Worm (Caenorhabditis elegans) whole organism, young adult: ENCODE results near the gene mrps-24.

Experiments used
- B0336.3 ChIP-seq: fragments of 200-800 bp; sonication (Bioruptor generic); IDR thresholded peaks from 2 replicates; pipeline ENCODE4 v1.3.6; 2022; ENCODE audit warnings: missing genetic modification characterization, missing compliant biosample characterization
- C17E4.6 ChIP-seq: fragments of 200-800 bp; sonication (Bioruptor generic); IDR thresholded peaks from 2 replicates; pipeline ENCODE4 v1.3.6; 2022; ENCODE audit warnings: missing genetic modification reagents, missing genetic modification characterization, missing compliant biosample characterization
- F10E7.11 ChIP-seq: sonication (generic microtip); optimal IDR thresholded peaks from 2 replicates; lab custom pipeline; 2017; ENCODE audit warnings: mild to moderate bottlenecking, missing genetic modification characterization, moderate library complexity, missing compliant biosample characterization
- F52B5.7 ChIP-seq: sonication (generic microtip); optimal IDR thresholded peaks from 2 replicates; lab custom pipeline; 2016; ENCODE audit warnings: mild to moderate bottlenecking, missing genetic modification characterization, missing compliant biosample characterization
- Y53F4B.3 ChIP-seq: fragments of 200-800 bp; sonication (Bioruptor generic); IDR thresholded peaks from 2 replicates; pipeline ENCODE4 v1.3.6; 2022; ENCODE audit warnings: missing genetic modification reagents, missing genetic modification characterization, missing compliant biosample characterization
- akir-1 ChIP-seq: fragments of 200-800 bp; sonication (Bioruptor generic); optimal IDR thresholded peaks from 2 replicates; lab custom pipeline; 2018; ENCODE audit warnings: mild to moderate bottlenecking, missing genetic modification characterization, moderate library complexity, missing compliant biosample characterization
- ama-1 ChIP-seq, 3 experiments: fragments of 150-350 bp in 1 of 3; sonication (generic microtip) in 2 of 3; optimal IDR thresholded peaks; 2 replicates each; lab custom pipeline; 2014 to 2018; ENCODE audit warnings: missing biosample characterization in 2 of 3, missing genetic modification characterization in 2 of 3, missing genetic modification reagents in 2 of 3
- aptf-2 ChIP-seq: fragments of 200-800 bp; sonication (Bioruptor generic); conservative IDR thresholded peaks from 2 replicates; pipeline ENCODE4 v1.3.6; 2022; ENCODE audit warnings: missing genetic modification reagents, missing genetic modification characterization, missing compliant biosample characterization
- atf-7 ChIP-seq: sonication (generic microtip); optimal IDR thresholded peaks from 2 replicates; lab custom pipeline; 2017; ENCODE audit warnings: mild to moderate bottlenecking, missing genetic modification characterization, missing compliant biosample characterization
- attf-6 ChIP-seq: fragments of 200-800 bp; sonication (Bioruptor generic); IDR thresholded peaks from 2 replicates; pipeline ENCODE4 v1.3.6; 2022; ENCODE audit warnings: missing genetic modification reagents, missing genetic modification characterization, missing compliant biosample characterization
- cebp-1 ChIP-seq, 2 experiments: fragments of 200-800 bp in 1 of 2; sonication (Bioruptor generic) in 1 of 2; sonication (generic microtip) in 1 of 2; IDR thresholded peaks in 1 of 2; optimal IDR thresholded peaks in 1 of 2; 2 replicates each; pipeline versions ENCODE4 v1.3.6 to Lab custom; 2017 to 2022; ENCODE audit warnings: missing compliant biosample characterization in 2 of 2, missing genetic modification characterization in 2 of 2, mild to moderate bottlenecking in 1 of 2, missing genetic modification reagents in 1 of 2, moderate library complexity in 1 of 2
- ceh-100 ChIP-seq: fragments of 200-800 bp; sonication (Bioruptor generic); IDR thresholded peaks from 2 replicates; pipeline ENCODE4 v1.3.6; 2022; ENCODE audit warnings: missing genetic modification reagents, missing genetic modification characterization, missing compliant biosample characterization
- ceh-40 ChIP-seq: fragments of 200-800 bp; sonication (Bioruptor generic); IDR thresholded peaks from 2 replicates; pipeline ENCODE4 v1.3.6; 2022; ENCODE audit warnings: missing genetic modification characterization, missing compliant biosample characterization
- ceh-79 ChIP-seq: sonication (generic microtip); optimal IDR thresholded peaks from 2 replicates; lab custom pipeline; 2017; ENCODE audit warnings: mild to moderate bottlenecking, missing genetic modification characterization, missing compliant biosample characterization
- dox-1 ChIP-seq: fragments of 200-800 bp; sonication (Bioruptor generic); IDR thresholded peaks from 2 replicates; pipeline ENCODE4 v1.3.6; 2022; ENCODE audit warnings: missing genetic modification reagents, missing genetic modification characterization, missing compliant biosample characterization
- dpl-1 ChIP-seq: fragments of 150-350 bp; optimal IDR thresholded peaks from 2 replicates; lab custom pipeline; 2014; ENCODE audit warnings: missing biosample characterization, missing genetic modification reagents, missing genetic modification characterization
- efl-1 ChIP-seq: fragments of 150-350 bp; optimal IDR thresholded peaks from 2 replicates; lab custom pipeline; 2014; ENCODE audit warnings: missing biosample characterization, missing genetic modification reagents, missing genetic modification characterization
- egl-18 ChIP-seq: fragments of 200-800 bp; sonication (Bioruptor generic); IDR thresholded peaks from 2 replicates; pipeline ENCODE4 v1.3.6; 2022; ENCODE audit warnings: missing genetic modification reagents, missing genetic modification characterization, missing compliant biosample characterization
- egrh-3 ChIP-seq: fragments of 200-800 bp; sonication (Bioruptor generic); IDR thresholded peaks from 2 replicates; pipeline ENCODE4 v1.3.6; 2022; ENCODE audit warnings: missing genetic modification reagents, missing genetic modification characterization, missing compliant biosample characterization
- ets-4 ChIP-seq: fragments of 200-800 bp; sonication (Bioruptor generic); optimal IDR thresholded peaks from 2 replicates; lab custom pipeline; 2018; ENCODE audit warnings: mild to moderate bottlenecking, missing genetic modification characterization, missing compliant biosample characterization
- gei-17 ChIP-seq: fragments of 200-800 bp; sonication (Bioruptor generic); optimal IDR thresholded peaks from 2 replicates; lab custom pipeline; 2018; ENCODE audit warnings: mild to moderate bottlenecking, missing genetic modification characterization, missing compliant biosample characterization
- him-1 ChIP-seq: sonication (generic microtip); optimal IDR thresholded peaks from 2 replicates; lab custom pipeline; 2016; ENCODE audit warnings: missing genotype, missing genetic modification reagents, missing genetic modification characterization, missing compliant biosample characterization
- hlh-26 ChIP-seq: fragments of 200-800 bp; sonication (Bioruptor generic); conservative IDR thresholded peaks from 2 replicates; pipeline ENCODE4 v1.3.6; 2022; ENCODE audit warnings: missing genetic modification reagents, missing genetic modification characterization, missing compliant biosample characterization
- hsf-1 ChIP-seq: fragments of 200-800 bp; sonication (Bioruptor generic); IDR thresholded peaks from 2 replicates; pipeline ENCODE4 v1.3.6; 2022; ENCODE audit warnings: missing genetic modification reagents, missing genetic modification characterization, missing compliant biosample characterization
- let-607 ChIP-seq, 2 experiments: fragments of 200-800 bp in 1 of 2; sonication (Bioruptor generic) in 1 of 2; sonication (generic microtip) in 1 of 2; optimal IDR thresholded peaks; 2 replicates each; lab custom pipeline; 2016 to 2018; ENCODE audit warnings: mild to moderate bottlenecking in 2 of 2, missing compliant biosample characterization in 2 of 2, missing genetic modification characterization in 2 of 2, moderate library complexity in 2 of 2, missing genotype in 1 of 2
- lin-35 ChIP-seq, 3 experiments: fragments of 150-350 bp in 2 of 3; sonication (generic microtip) in 1 of 3; optimal IDR thresholded peaks; 2 replicates each; lab custom pipeline; 2014 to 2018; ENCODE audit warnings: missing biosample characterization in 3 of 3, missing genetic modification characterization in 3 of 3, missing genetic modification reagents in 3 of 3
- lin-54 ChIP-seq: fragments of 200-800 bp; sonication (Bioruptor generic); optimal IDR thresholded peaks from 2 replicates; lab custom pipeline; 2018; ENCODE audit warnings: mild to moderate bottlenecking, missing genetic modification characterization, missing compliant biosample characterization
- lsl-1 ChIP-seq: fragments of 200-800 bp; sonication (Bioruptor generic); optimal IDR thresholded peaks from 2 replicates; lab custom pipeline; 2018; ENCODE audit warnings: mild to moderate bottlenecking, missing genetic modification characterization, moderate library complexity, missing compliant biosample characterization
- madf-10 ChIP-seq: sonication (generic microtip); optimal IDR thresholded peaks from 2 replicates; lab custom pipeline; 2016; ENCODE audit warnings: mild to moderate bottlenecking, missing genetic modification characterization, missing compliant biosample characterization
- madf-6 ChIP-seq: fragments of 200-800 bp; sonication (Bioruptor generic); IDR thresholded peaks from 2 replicates; pipeline ENCODE4 v1.3.6; 2022; ENCODE audit warnings: missing genetic modification reagents, missing genetic modification characterization, missing compliant biosample characterization
- mcd-1 ChIP-seq: fragments of 200-800 bp; sonication (Bioruptor generic); IDR thresholded peaks from 2 replicates; pipeline ENCODE4 v1.3.6; 2022; ENCODE audit warnings: missing genetic modification reagents, missing genetic modification characterization, missing compliant biosample characterization
- nfyb-1 ChIP-seq: fragments of 200-800 bp; sonication (Bioruptor generic); IDR thresholded peaks from 2 replicates; pipeline ENCODE4 v1.3.6; 2022; ENCODE audit warnings: missing genetic modification reagents, missing genetic modification characterization, missing compliant biosample characterization
- nhr-80 ChIP-seq: sonication (generic microtip); optimal IDR thresholded peaks from 2 replicates; lab custom pipeline; 2016; ENCODE audit warnings: missing genetic modification characterization, missing compliant biosample characterization
- nhr-90 ChIP-seq: sonication (generic microtip); optimal IDR thresholded peaks from 2 replicates; lab custom pipeline; 2016; ENCODE audit warnings: missing genotype, mild to moderate bottlenecking, missing genetic modification characterization, missing compliant biosample characterization
- pha-4 ChIP-seq: fragments of 150-350 bp; sonication (generic microtip); optimal IDR thresholded peaks from 2 replicates; lab custom pipeline; 2014; ENCODE audit warnings: missing biosample characterization, missing genetic modification reagents, missing genetic modification characterization
- rec-8 ChIP-seq, 2 experiments: sonication (generic microtip); optimal IDR thresholded peaks; 2 replicates each; lab custom pipeline; 2016; ENCODE audit warnings: mild to moderate bottlenecking in 2 of 2, missing genetic modification characterization in 2 of 2, missing genetic modification reagents in 2 of 2, missing genotype in 2 of 2, missing biosample characterization in 1 of 2, missing compliant biosample characterization in 1 of 2, moderate library complexity in 1 of 2
- sea-2 ChIP-seq: fragments of 200-800 bp; sonication (Bioruptor generic); IDR thresholded peaks from 2 replicates; pipeline ENCODE4 v1.3.6; 2022; ENCODE audit warnings: missing genetic modification characterization, missing compliant biosample characterization
- snpc-4 ChIP-seq, 5 experiments: fragments of 150-350 bp in 1 of 5; sonication (generic microtip) in 4 of 5; optimal IDR thresholded peaks; 2 replicates each; lab custom pipeline; 2014 to 2018; ENCODE audit warnings: missing genetic modification characterization in 5 of 5, missing biosample characterization in 3 of 5, antibody characterized with exemption in 2 of 5, mild to moderate bottlenecking in 2 of 5, missing compliant biosample characterization in 2 of 5, missing genotype in 2 of 5, moderate library complexity in 2 of 5, missing genetic modification reagents in 1 of 5
- tbp1 ChIP-seq: fragments of 200-800 bp; sonication (Bioruptor generic); optimal IDR thresholded peaks from 2 replicates; lab custom pipeline; 2018; ENCODE audit warnings: mild to moderate bottlenecking, missing genetic modification characterization, missing compliant biosample characterization
- tbx-9 ChIP-seq: sonication (generic microtip); optimal IDR thresholded peaks from 2 replicates; lab custom pipeline; 2016; ENCODE audit warnings: borderline replicate concordance, missing genetic modification characterization, inconsistent platforms, missing compliant biosample characterization
- unc-62 ChIP-seq: fragments of 150-350 bp; optimal IDR thresholded peaks from 2 replicates; lab custom pipeline; 2014; ENCODE audit warnings: missing biosample characterization, missing genetic modification reagents, missing genetic modification characterization
- ztf-22 ChIP-seq: fragments of 200-800 bp; sonication (Bioruptor generic); optimal IDR thresholded peaks from 2 replicates; lab custom pipeline; 2018; ENCODE audit warnings: mild to moderate bottlenecking, missing genetic modification characterization, moderate library complexity, missing compliant biosample characterization
- ztf-25 ChIP-seq: fragments of 200-800 bp; sonication (Bioruptor generic); IDR thresholded peaks from 2 replicates; pipeline ENCODE4 v1.3.6; 2022; ENCODE audit warnings: missing genetic modification reagents, missing genetic modification characterization, missing compliant biosample characterization

mrps-24 gene

DNA sequence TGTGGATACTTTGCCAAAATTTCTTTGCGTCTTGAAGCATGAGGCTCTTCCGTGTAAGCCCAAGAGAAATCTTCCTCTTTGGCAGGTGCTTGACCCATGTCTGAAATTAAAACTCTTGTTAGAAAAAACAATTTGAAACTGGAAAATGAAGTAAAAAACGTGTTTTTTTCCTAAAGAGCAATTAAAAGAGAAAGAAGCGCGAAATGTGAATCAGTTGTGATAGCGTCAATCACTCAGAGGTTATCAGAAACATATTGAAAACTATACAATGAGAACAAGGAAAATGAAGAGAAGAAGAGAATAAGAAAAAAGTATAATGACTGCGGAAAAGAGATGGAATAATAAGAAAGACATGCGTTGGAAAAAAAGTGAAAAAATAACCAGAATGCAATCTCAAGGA lies 3.0 kb upstream of the mrps-24 start, which contains the start of gene F33D4.4:
Gene F33D4.4, minus strand, starts transcription at position 101 of the 400 bp plus-strand sequence.
- no peak for TF ChIP-seq efl-1 (GFP tag; lab: Kevin White, UChicago)
- no peak for TF ChIP-seq hlh-26 (GFP tag; lab: Robert Waterston, UW)
- TF ChIP-seq hsf-1 (GFP tag; lab: Robert Waterston, UW) = no peak
- no peak for TF ChIP-seq aptf-2 (GFP tag; lab: Robert Waterston, UW)
- no peak for TF ChIP-seq pha-4 (tag; lab: Kevin White, UChicago)
- no peak for TF ChIP-seq F10E7.11 (tag; lab: Kevin White, UChicago)
- TF ChIP-seq cebp-1 (GFP tag; IDR thresholded peaks at IDR 0.05; lab: Robert Waterston, UW) = no peak
- TF ChIP-seq cebp-1 (tag; optimal IDR thresholded peaks at IDR 0.05; lab: Kevin White, UChicago) = no peak
- TF ChIP-seq mcd-1 (GFP tag; lab: Robert Waterston, UW) = no peak
- TF ChIP-seq akir-1 (GFP tag; lab: Kevin White, UChicago) = no peak
- no peak for TF ChIP-seq unc-62 (GFP tag; lab: Kevin White, UChicago)
- no peak for TF ChIP-seq tbp1 (GFP tag; lab: Kevin White, UChicago)
- TF ChIP-seq ceh-100 (GFP tag; lab: Robert Waterston, UW) = no peak
- no peak for TF ChIP-seq lin-35 (GFP tag; optimal IDR thresholded peaks at IDR 0.05; lab: Kevin White, UChicago)
- TF ChIP-seq dpl-1 = no peak
- TF ChIP-seq Y53F4B.3 = no peak
- TF ChIP-seq ama-1 (optimal IDR thresholded peaks at IDR 0.05; lab: Kevin White, UChicago) = no peak
- TF ChIP-seq ama-1 (GFP tag; optimal IDR thresholded peaks at IDR 0.05; lab: Kevin White, UChicago) = no peak
- no peak for TF ChIP-seq ets-4 (GFP tag; lab: Kevin White, UChicago)
- TF ChIP-seq madf-10 = no peak
- TF ChIP-seq F52B5.7 = no peak
- no peak for TF ChIP-seq him-1 (tag; lab: Kevin White, UChicago)

DNA sequence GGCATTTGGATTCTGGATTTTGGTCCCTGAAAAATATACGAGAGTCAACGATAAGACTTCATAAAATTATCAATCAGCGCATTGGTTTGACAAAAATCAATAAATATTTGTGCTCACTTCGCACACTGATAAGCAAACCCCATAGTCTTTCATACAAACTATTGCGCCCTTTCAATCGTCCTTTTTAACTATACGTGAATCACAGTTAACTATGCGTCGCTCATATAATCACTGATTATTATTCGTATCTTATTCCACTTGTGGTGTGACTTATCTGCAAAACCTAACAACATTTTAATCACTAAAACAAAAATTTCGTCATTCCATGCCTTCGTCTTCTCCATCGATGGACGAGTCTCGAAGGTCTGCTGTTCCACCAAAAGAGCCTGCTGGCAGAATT lies 979 bp downstream of the mrps-24 start, which contains the start of gene nhr-8:
Gene nhr-8, plus strand, starts transcription at position 160 of the 400 bp plus-strand sequence.
- TF ChIP-seq tbp1 (GFP tag; lab: Kevin White, UChicago) (peak; percentile 5), nhr-80 (tag; lab: Kevin White, UChicago) (peak; percentile 97), let-607 (tag; optimal IDR thresholded peaks at IDR 0.05; lab: Kevin White, UChicago) (peak in 1 of 2 experiments; percentile 14), ztf-22 (GFP tag; lab: Kevin White, UChicago) (peak; percentile 12), lin-54 (GFP tag; lab: Kevin White, UChicago) (peak; percentile 2), nfyb-1 (GFP tag; lab: Robert Waterston, UW) (peak; percentile 70), atf-7 (peak; percentile 50), egl-18 (GFP tag; lab: Robert Waterston, UW) (no peak), attf-6 (GFP tag; lab: Robert Waterston, UW) (no peak), cebp-1 (GFP tag; IDR thresholded peaks at IDR 0.05; lab: Robert Waterston, UW) (peak; percentile 74; the same call in 1 of the 2 replicates), cebp-1 (tag; optimal IDR thresholded peaks at IDR 0.05; lab: Kevin White, UChicago) (peak; percentile 75), madf-10 (peak; percentile 20), efl-1 (GFP tag; lab: Kevin White, UChicago) (no peak), ets-4 (GFP tag; lab: Kevin White, UChicago) (peak; percentile 89), dox-1 (GFP tag; lab: Robert Waterston, UW) (peak; percentile 52; the same call in 1 of the 2 replicates)

DNA sequence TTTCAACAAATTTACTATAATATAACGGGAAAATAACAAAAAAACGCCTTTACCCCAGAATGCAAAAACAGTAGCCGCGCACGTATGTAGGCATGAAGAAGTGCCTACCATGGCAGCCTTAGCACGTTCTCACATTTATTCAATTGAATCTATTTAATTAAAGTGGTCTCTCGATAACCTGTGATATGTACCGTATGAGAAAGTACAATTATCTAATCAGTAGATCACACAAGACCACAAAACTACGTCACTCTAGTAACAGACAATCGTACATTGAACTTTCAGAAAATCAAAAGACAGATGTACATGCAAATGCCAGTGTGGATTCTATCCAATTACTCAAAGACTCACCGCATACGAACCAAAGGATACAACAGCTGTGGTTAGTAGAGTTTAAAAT lies 2.4 kb downstream of the mrps-24 start:
- no peak for TF ChIP-seq nhr-90 (tag; lab: Kevin White, UChicago)
- no peak for TF ChIP-seq tbx-9
- TF ChIP-seq akir-1 (GFP tag; lab: Kevin White, UChicago) = no peak
- no peak for TF ChIP-seq ceh-40
- no peak for TF ChIP-seq madf-6
- no peak for TF ChIP-seq cebp-1 (GFP tag; IDR thresholded peaks at IDR 0.05; lab: Robert Waterston, UW)
- no peak for TF ChIP-seq cebp-1 (tag; optimal IDR thresholded peaks at IDR 0.05; lab: Kevin White, UChicago)
- TF ChIP-seq ceh-79 (tag; lab: Kevin White, UChicago) = no peak
- no peak for TF ChIP-seq snpc-4 (GFP tag; optimal IDR thresholded peaks at IDR 0.05; lab: Kevin White, UChicago)
- no peak for TF ChIP-seq snpc-4 (tag; optimal IDR thresholded peaks at IDR 0.05; lab: Kevin White, UChicago)
- TF ChIP-seq rec-8 (tag; optimal IDR thresholded peaks at IDR 0.05; lab: Kevin White, UChicago) = no peak
- TF ChIP-seq B0336.3 (GFP tag; lab: Robert Waterston, UW) = no peak
- TF ChIP-seq gei-17 (GFP tag; lab: Kevin White, UChicago) = no peak
- TF ChIP-seq egrh-3 (GFP tag; lab: Robert Waterston, UW) = no peak
- TF ChIP-seq C17E4.6 = no peak
- no peak for TF ChIP-seq sea-2 (GFP tag; lab: Robert Waterston, UW)
- no peak for TF ChIP-seq lsl-1
- TF ChIP-seq tbp1 (GFP tag; lab: Kevin White, UChicago) = no peak
- no peak for TF ChIP-seq efl-1 (GFP tag; lab: Kevin White, UChicago)
- TF ChIP-seq ztf-25 (GFP tag; lab: Robert Waterston, UW) = no peak
